Worm (Caenorhabditis elegans): Measurements from ENCODE around the gene irld-28.
"Not testable (repeated sequence)": the region's sequence is repeated elsewhere in the genome, so short reads cannot be mapped to it uniquely, and the experiment has no call there.

Gene irld-28

ce11 chrV:2322466-2322865 is 13.6 kb downstream of the irld-28 start, which contains the start of gene pud-1.2:
Gene pud-1.2 (minus strand): TSS chrV:2322566.
- not testable (repeated sequence) for TF ChIP-seq mab-5, unc-39, mbf-1 (tag; optimal IDR thresholded peaks at IDR 0.05)

- TF ChIP-seq gmeb-1, elt-3, lin-11 (tag; optimal IDR thresholded peaks at IDR 0.05): not testable (repeated sequence)
These were observed 15.1 kb downstream of the irld-28 start, which contains the start of gene Y19D10B.6 for ce11 chrV:2321001-2321400. Gene Y19D10B.6 (minus strand): TSS chrV:2321101.

- TF ChIP-seq zag-1 (tag; optimal IDR thresholded peaks at IDR 0.05) (no peak), ZK546.5 (tag; optimal IDR thresholded peaks at IDR 0.05) (no peak), sma-9 (GFP tag; optimal IDR thresholded peaks at IDR 0.05) (peak; percentile 32), sma-9 (tag; optimal IDR thresholded peaks at IDR 0.05) (no peak), fos-1 (tag; optimal IDR thresholded peaks at IDR 0.05) (peak; percentile 89)
These were observed 27.8 kb downstream of the irld-28 start for ce11 chrV:2308246-2308645.

ce11 chrV:2306383-2306782 is 29.7 kb downstream of the irld-28 start:
- TF ChIP-seq crh-2 (tag; optimal IDR thresholded peaks at IDR 0.05) (no peak), ztf-1 (GFP tag; conservative IDR thresholded peaks at IDR 0.05) (no peak), ztf-4 (tag; optimal IDR thresholded peaks at IDR 0.05) (no peak), nhr-25 (tag; optimal IDR thresholded peaks at IDR 0.05) (no peak), sma-9 (GFP tag; optimal IDR thresholded peaks at IDR 0.05) (no peak), sma-9 (tag; optimal IDR thresholded peaks at IDR 0.05) (no peak), nhr-129 (tag; optimal IDR thresholded peaks at IDR 0.05) (no peak), sma-3 (GFP tag; optimal IDR thresholded peaks at IDR 0.05) (no peak), lin-13 (GFP tag; optimal IDR thresholded peaks at IDR 0.05) (no peak), nhr-23 (tag; optimal IDR thresholded peaks at IDR 0.05) (no peak), aly-2 (tag; optimal IDR thresholded peaks at IDR 0.05) (no peak), elt-3 (tag; optimal IDR thresholded peaks at IDR 0.05) (no peak), lsy-2 (tag; optimal IDR thresholded peaks at IDR 0.05) (no peak), unc-55 (GFP tag; optimal IDR thresholded peaks at IDR 0.05) (no peak), nhr-237 (tag; optimal IDR thresholded peaks at IDR 0.05) (no peak), sem-4 (tag; optimal IDR thresholded peaks at IDR 0.05) (no peak)

ce11 chrV:2303775-2304174 is 32.3 kb downstream of the irld-28 start, which contains the start of gene irld-15:
Gene irld-15 (minus strand): TSS chrV:2303875.
- TF ChIP-seq nhr-21 (tag; optimal IDR thresholded peaks at IDR 0.05), result no peak

ce11 chrV:2300905-2301304 is 35.1 kb downstream of the irld-28 start, which contains the start of gene Y19D10B.8:
Gene Y19D10B.8 (minus strand): TSS chrV:2301005.
- TF ChIP-seq F13H6.1 (tag; optimal IDR thresholded peaks at IDR 0.05), result no peak
- TF ChIP-seq fos-1 (tag; optimal IDR thresholded peaks at IDR 0.05), result no peak
- no peak for TF ChIP-seq ceh-16 (tag; optimal IDR thresholded peaks at IDR 0.05)

ce11 chrV:2294577-2294976 is 41.5 kb downstream of the irld-28 start, which contains the start of gene nhr-226:
Gene nhr-226 (plus strand): TSS chrV:2294877.
- no peak for TF ChIP-seq crh-2 (tag; optimal IDR thresholded peaks at IDR 0.05)
- no peak for TF ChIP-seq nhr-11 (tag; optimal IDR thresholded peaks at IDR 0.05)
- no peak for TF ChIP-seq Y55F3AM.14 (GFP tag; optimal IDR thresholded peaks at IDR 0.05)
- peak; percentile 46 for TF ChIP-seq fos-1 (tag; optimal IDR thresholded peaks at IDR 0.05)

- TF ChIP-seq fos-1 (tag; optimal IDR thresholded peaks at IDR 0.05), result peak; percentile 37
- no peak for TF ChIP-seq peb-1 (tag; optimal IDR thresholded peaks at IDR 0.05)
- no peak for TF ChIP-seq R02D3.7 (tag; optimal IDR thresholded peaks at IDR 0.05)
These were observed 43.8 kb downstream of the irld-28 start, which contains the start of gene nhr-115 for ce11 chrV:2292240-2292639. Gene nhr-115 (plus strand): TSS chrV:2292540.

Data from whole organism, L2 larva.